Worm (Caenorhabditis elegans) whole organism, L4/young adult: ENCODE results near the gene glod-4.

Experiments used
- W03F9.2 ChIP-seq: fragments of 150-350 bp; optimal IDR thresholded peaks from 2 replicates; lab custom pipeline; 2014; ENCODE audit warnings: missing biosample characterization, missing genetic modification characterization
- him-1 ChIP-seq: sonication (generic microtip); optimal IDR thresholded peaks from 2 replicates; lab custom pipeline; 2016; ENCODE audit warnings: missing genotype, missing genetic modification reagents, missing genetic modification characterization, missing compliant biosample characterization

- TF ChIP-seq W03F9.2 (tag; lab: Kevin White, UChicago) (no peak), him-1 (tag; lab: Kevin White, UChicago) (no peak)
These were observed 33.0 kb upstream of the glod-4 start for ce11 chrIII:4120386-4120785.
